Worm (Caenorhabditis elegans): ENCODE data around the gene F10E9.1.

F10E9.1 gene

ce11 chrIII:8286003-8286402 is 37.0 kb upstream of the F10E9.1 start:
- TF ChIP-seq ces-1 (GFP tag; optimal IDR thresholded peaks at IDR 0.05) (peak; percentile 23), flh-1 (GFP tag; optimal IDR thresholded peaks at IDR 0.05) (no peak)

ce11 chrIII:8286824-8287223 is 36.1 kb upstream of the F10E9.1 start:
- TF ChIP-seq unc-62 (GFP tag; optimal IDR thresholded peaks at IDR 0.05), result no peak
- peak; percentile 91 for TF ChIP-seq hlh-1 (tag; optimal IDR thresholded peaks at IDR 0.05)
- no peak for TF ChIP-seq nhr-12 (tag; optimal IDR thresholded peaks at IDR 0.05)

ce11 chrIII:8287519-8287918 is 35.4 kb upstream of the F10E9.1 start:
- TF ChIP-seq sptf-1 (tag; optimal IDR thresholded peaks at IDR 0.05) (peak; percentile 27), cnd-1 (tag; optimal IDR thresholded peaks at IDR 0.05) (no peak), pha-4 (tag; optimal IDR thresholded peaks at IDR 0.05) (no peak), unc-120 (tag; optimal IDR thresholded peaks at IDR 0.05; ENCODE audit: poor library complexity, severe bottlenecking) (peak; percentile 66), lsy-2 (tag; optimal IDR thresholded peaks at IDR 0.05) (no peak), ceh-39 (tag; optimal IDR thresholded peaks at IDR 0.05) (no peak), ham-2 (GFP tag; optimal IDR thresholded peaks at IDR 0.05) (no peak)

- TF ChIP-seq elt-1 (tag; optimal IDR thresholded peaks at IDR 0.05; ENCODE audit: borderline replicate concordance, insufficient read depth), result peak; percentile 43
- no peak for TF ChIP-seq lin-13 (tag; optimal IDR thresholded peaks at IDR 0.05)
- TF ChIP-seq sem-2 (GFP tag; optimal IDR thresholded peaks at IDR 0.05), result no peak
- no peak for TF ChIP-seq mab-5 (tag; optimal IDR thresholded peaks at IDR 0.05)
- peak; percentile 95 for TF ChIP-seq ces-1 (GFP tag; optimal IDR thresholded peaks at IDR 0.05)
- TF ChIP-seq unc-120 (tag; optimal IDR thresholded peaks at IDR 0.05; ENCODE audit: poor library complexity, severe bottlenecking), result no peak
- TF ChIP-seq nhr-12 (tag; optimal IDR thresholded peaks at IDR 0.05), result no peak
- TF ChIP-seq snpc-4 (tag; optimal IDR thresholded peaks at IDR 0.05), result no peak
- TF ChIP-seq pha-4 (tag; optimal IDR thresholded peaks at IDR 0.05), result no peak
- no peak for TF ChIP-seq mls-2 (tag; optimal IDR thresholded peaks at IDR 0.05)
- TF ChIP-seq blmp-1 (tag; optimal IDR thresholded peaks at IDR 0.05), result no peak
These were observed 33.8 kb upstream of the F10E9.1 start for ce11 chrIII:8289181-8289580.

ce11 chrIII:8291268-8292032 is 31.5 kb upstream of the F10E9.1 start:
- TF ChIP-seq elt-1 (tag; optimal IDR thresholded peaks at IDR 0.05; ENCODE audit: borderline replicate concordance, insufficient read depth), result peak; percentile 11
- TF ChIP-seq elt-3 (tag; optimal IDR thresholded peaks at IDR 0.05), result peak; percentile 22
- TF ChIP-seq flh-1 (GFP tag; optimal IDR thresholded peaks at IDR 0.05), result no peak
- peak; percentile 11 for TF ChIP-seq unc-62 (GFP tag; optimal IDR thresholded peaks at IDR 0.05)

- peak; percentile 77 for TF ChIP-seq unc-62 (GFP tag; optimal IDR thresholded peaks at IDR 0.05)
- TF ChIP-seq blmp-1 (tag; optimal IDR thresholded peaks at IDR 0.05), result peak; percentile 44
- no peak for TF ChIP-seq nhr-76 (tag; optimal IDR thresholded peaks at IDR 0.05)
- TF ChIP-seq flh-1 (GFP tag; optimal IDR thresholded peaks at IDR 0.05), result no peak
- peak; percentile 13 for TF ChIP-seq zip-8 (tag; optimal IDR thresholded peaks at IDR 0.05)
- no peak for TF ChIP-seq sptf-1 (tag; optimal IDR thresholded peaks at IDR 0.05)
- no peak for TF ChIP-seq drap-1 (GFP tag; optimal IDR thresholded peaks at IDR 0.05)
- no peak for TF ChIP-seq lin-13 (tag; optimal IDR thresholded peaks at IDR 0.05)
- no peak for TF ChIP-seq ztf-11 (tag; optimal IDR thresholded peaks at IDR 0.05)
- no peak for TF ChIP-seq ham-2 (GFP tag; optimal IDR thresholded peaks at IDR 0.05)
- no peak for TF ChIP-seq hlh-1 (tag; optimal IDR thresholded peaks at IDR 0.05)
- TF ChIP-seq mab-5 (tag; optimal IDR thresholded peaks at IDR 0.05), result no peak
These were observed 29.7 kb upstream of the F10E9.1 start for ce11 chrIII:8293260-8293659.

ce11 chrIII:8298216-8298920 is 24.6 kb upstream of the F10E9.1 start:
- TF ChIP-seq drap-1 (GFP tag; optimal IDR thresholded peaks at IDR 0.05) (no peak), ceh-43 (GFP tag; optimal IDR thresholded peaks at IDR 0.05) (no peak), mep-1 (tag; optimal IDR thresholded peaks at IDR 0.05) (no peak), cnd-1 (tag; optimal IDR thresholded peaks at IDR 0.05) (peak; percentile 79), zip-8 (tag; optimal IDR thresholded peaks at IDR 0.05) (peak; percentile 93), nhr-2 (tag; optimal IDR thresholded peaks at IDR 0.05) (peak; percentile 90), lin-32 (GFP tag; optimal IDR thresholded peaks at IDR 0.05) (no peak), nhr-76 (tag; optimal IDR thresholded peaks at IDR 0.05) (no peak), unc-62 (GFP tag; optimal IDR thresholded peaks at IDR 0.05) (peak; percentile 3), sptf-1 (tag; optimal IDR thresholded peaks at IDR 0.05) (peak; percentile 35), mls-2 (tag; optimal IDR thresholded peaks at IDR 0.05) (peak; percentile 24), bed-3 (GFP tag; optimal IDR thresholded peaks at IDR 0.05) (no peak)
